Worm (Caenorhabditis elegans): ENCODE data around the gene pyr-1.

ce11 chrII:8650644-8651159 lies at the start of gene pyr-1:
- TF ChIP-seq him-1 (tag; optimal IDR thresholded peaks at IDR 0.05) (no peak), dao-5 (tag; optimal IDR thresholded peaks at IDR 0.05) (no peak)
